Fruit fly (Drosophila melanogaster) S2 (cell line): ENCODE measurements around the gene rdgA.

Source experiments
- CG8478 ChIP-seq: fragments of >200 bp; optimal IDR thresholded peaks from 2 replicates; lab custom pipeline; 2018
- CTCF ChIP-seq, 2 experiments: fragments of >200 bp; optimal IDR thresholded peaks; 2 replicates each; lab custom pipeline; 2018

DNA sequence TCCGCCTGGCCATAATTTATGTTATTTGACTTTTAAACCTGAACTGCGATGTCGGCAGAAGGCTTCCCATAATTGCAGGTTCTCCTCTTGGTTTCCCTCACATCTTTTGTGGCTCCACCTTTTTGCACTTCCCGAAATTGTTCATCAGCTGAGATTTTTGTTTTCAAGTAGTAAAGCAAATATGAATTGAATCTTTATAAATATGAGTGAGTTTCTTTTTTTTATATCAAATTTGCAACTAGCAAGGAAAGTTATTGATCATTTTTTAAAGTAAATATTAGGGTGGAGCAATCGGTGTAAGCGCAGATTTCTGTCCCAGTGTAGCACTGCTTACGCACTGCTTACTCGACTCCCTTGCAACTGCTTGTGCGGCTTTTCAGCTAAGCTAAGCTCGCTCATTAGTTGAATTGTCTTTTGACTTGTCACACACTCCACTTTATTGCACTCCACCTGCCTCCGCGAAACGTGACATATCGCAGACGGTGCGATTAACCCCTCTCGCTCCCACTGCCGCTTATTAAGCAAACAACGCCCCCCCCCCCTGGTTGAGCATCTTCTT, 139.6 kb downstream of the rdgA start:
- TF ChIP-seq CG8478 (lab: Kevin White, UChicago) (no peak), CTCF (optimal IDR thresholded peaks at IDR 0.05; lab: Kevin White, UChicago) (no peak)
